Worm (Caenorhabditis elegans) whole organism, dauer: Measurements from ENCODE around the gene T19C9.8.
"Not testable (repeated sequence)": the region's sequence is repeated elsewhere in the genome, so short reads cannot be mapped to it uniquely, and the experiment has no call there.

Experiments
- unc-62 ChIP-seq: sonication (generic microtip); optimal IDR thresholded peaks from 2 replicates; lab custom pipeline; 2017; ENCODE audit warnings: missing biosample characterization, missing genetic modification reagents, missing genetic modification characterization

Gene T19C9.8

ce11 chrV:17236345-17236744, 2.6 kb upstream of the T19C9.8 start, which contains the start of gene T19C9.10:
T19C9.10 (plus strand) TSS chrV:17236592.
- TF ChIP-seq unc-62 (GFP tag; lab: Kevin White, UChicago): no peak

ce11 chrV:17240579-17241277, 1.8 kb downstream of the T19C9.8 start:
- no peak for TF ChIP-seq unc-62 (GFP tag; lab: Kevin White, UChicago)

- no peak for TF ChIP-seq unc-62 (GFP tag; lab: Kevin White, UChicago)
Observed at ce11 chrV:17241278-17241661, 2.4 kb downstream of the T19C9.8 start.

- TF ChIP-seq unc-62 (GFP tag; lab: Kevin White, UChicago): no peak
Observed at ce11 chrV:17242552-17242951, 3.7 kb downstream of the T19C9.8 start, which contains the start of gene Y68A4B.3. Y68A4B.3 (minus strand) TSS chrV:17242652.

ce11 chrV:17243016-17243415, 4.1 kb downstream of the T19C9.8 start:
- TF ChIP-seq unc-62 (GFP tag; lab: Kevin White, UChicago): no peak

- no peak for TF ChIP-seq unc-62 (GFP tag; lab: Kevin White, UChicago)
Observed at ce11 chrV:17245406-17245805, 6.5 kb downstream of the T19C9.8 start, which contains the start of gene clec-242. clec-242 (minus strand) TSS chrV:17245506.

DNA sequence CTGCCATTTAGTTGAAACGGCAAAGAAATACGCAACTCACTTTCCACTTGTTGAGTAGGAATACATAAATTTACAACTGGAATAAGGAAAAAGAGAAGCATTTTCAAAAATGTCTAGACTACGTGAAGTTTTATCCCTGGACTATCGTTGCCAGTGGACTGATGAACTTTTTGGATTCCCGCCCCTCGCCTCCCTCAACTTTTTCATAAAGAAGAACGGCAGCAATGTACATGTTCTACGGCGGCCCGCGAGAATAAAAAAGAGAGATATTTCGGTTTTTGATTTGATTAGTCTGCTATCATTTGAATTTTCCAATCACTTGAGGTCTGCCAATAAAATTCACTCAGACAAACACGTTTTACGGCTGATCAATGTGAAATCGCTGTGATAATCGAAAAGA, 10.0 kb downstream of the T19C9.8 start, which contains the start of gene clec-243:
Gene clec-243 (minus strand): TSS at position 101 of the 400 bp plus-strand sequence.
- TF ChIP-seq unc-62 (GFP tag; lab: Kevin White, UChicago): no peak

ce11 chrV:17251364-17251961, 12.6 kb downstream of the T19C9.8 start, which contains the start of gene Y61B8A.6:
Y61B8A.6 (plus strand) TSS chrV:17251911.
- no peak for TF ChIP-seq unc-62 (GFP tag; lab: Kevin White, UChicago)

DNA sequence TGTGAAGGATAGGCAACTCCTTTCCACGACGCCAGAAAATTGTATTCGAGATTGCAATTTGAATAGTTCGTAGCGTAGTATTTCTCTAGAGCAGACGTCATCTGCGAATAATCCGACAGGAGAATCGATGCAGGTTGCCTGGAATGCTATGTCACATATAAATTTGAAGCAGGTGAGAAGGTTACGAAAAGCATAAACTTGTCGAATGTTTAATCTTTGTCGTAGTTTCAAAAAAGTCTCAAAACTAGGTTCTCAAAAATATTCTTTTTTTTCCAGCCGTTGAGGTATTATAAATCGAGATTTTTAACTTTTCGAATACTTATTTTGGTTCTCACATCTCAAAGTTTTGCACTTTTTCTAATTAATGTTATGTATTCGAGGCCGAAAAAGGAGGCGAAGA, 16.1 kb downstream of the T19C9.8 start, which contains the start of gene srh-116:
Gene srh-116 (minus strand): TSS at position 101 of the 400 bp plus-strand sequence.
- TF ChIP-seq unc-62 (GFP tag; lab: Kevin White, UChicago): not testable (repeated sequence)

ce11 chrV:17255454-17255853, 16.6 kb downstream of the T19C9.8 start, which contains the start of gene srh-115:
srh-115 (plus strand) TSS chrV:17255754.
- no peak for TF ChIP-seq unc-62 (GFP tag; lab: Kevin White, UChicago)

DNA sequence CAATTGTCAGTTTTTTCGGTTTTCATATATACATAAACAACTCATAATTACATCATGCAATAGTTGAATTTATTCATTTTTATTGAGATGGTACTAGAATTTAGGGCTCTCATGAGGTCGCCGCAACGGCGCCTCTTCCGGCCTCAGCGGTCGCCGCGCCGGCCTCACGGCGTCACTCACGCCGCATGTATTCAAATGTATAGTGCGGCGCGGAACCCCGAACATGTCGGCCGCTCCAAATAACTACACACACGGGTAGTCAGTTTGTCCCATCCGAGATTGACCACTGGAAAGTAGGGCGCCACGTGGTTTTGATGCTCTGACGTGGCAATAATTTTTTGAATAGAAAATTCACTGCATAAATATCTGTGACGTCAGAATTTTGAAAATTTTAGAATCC, 18.7 kb downstream of the T19C9.8 start:
- TF ChIP-seq unc-62 (GFP tag; lab: Kevin White, UChicago): no peak

DNA sequence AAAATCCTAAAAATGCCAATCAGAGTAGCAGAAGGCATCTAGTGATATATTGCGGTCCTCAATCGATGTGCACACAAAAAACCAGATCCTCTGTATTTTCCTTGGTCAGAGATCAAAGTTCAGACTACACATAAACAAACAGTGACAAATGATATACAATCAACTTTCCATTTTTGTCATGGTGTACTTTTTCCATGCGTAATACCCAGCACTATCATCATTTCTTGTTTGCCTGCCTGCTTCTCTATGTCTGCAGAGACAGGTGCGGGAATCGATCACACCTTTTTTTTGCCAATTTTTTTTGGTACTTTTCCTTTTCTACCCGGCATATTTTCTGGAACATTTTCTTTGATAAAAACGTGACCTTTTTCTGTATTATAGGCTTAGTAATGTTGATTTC, 19.3 kb downstream of the T19C9.8 start:
- TF ChIP-seq unc-62 (GFP tag; lab: Kevin White, UChicago): no peak

- TF ChIP-seq unc-62 (GFP tag; lab: Kevin White, UChicago): no peak
Observed at ce11 chrV:17258868-17259267, 20.0 kb downstream of the T19C9.8 start, which contains the start of gene fbxa-85. fbxa-85 (plus strand) TSS chrV:17259168.

- no peak for TF ChIP-seq unc-62 (GFP tag; lab: Kevin White, UChicago)
Observed at ce11 chrV:17261385-17261784, 22.5 kb downstream of the T19C9.8 start.

DNA sequence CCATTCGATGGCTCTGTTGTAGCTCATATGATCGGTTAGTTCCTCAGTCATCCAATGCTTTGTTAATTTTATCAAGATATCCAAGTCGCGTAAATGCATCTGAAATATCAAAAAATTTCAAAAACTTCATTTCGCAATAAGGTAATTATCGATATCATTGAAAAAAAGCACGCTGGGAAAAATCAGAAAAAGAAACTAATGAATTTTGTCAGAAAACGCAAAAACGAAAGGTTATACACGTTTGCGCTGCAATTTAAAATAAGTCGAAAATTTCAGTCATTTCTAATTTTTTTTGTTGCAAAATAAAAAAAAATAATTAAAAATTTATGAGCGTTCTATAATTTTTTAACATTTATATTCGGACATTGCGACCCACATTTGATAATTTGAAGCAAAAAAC, 26.0 kb downstream of the T19C9.8 start, which contains the start of gene K10G4.3:
Gene K10G4.3 (minus strand): TSS at position 101 of the 400 bp plus-strand sequence.
- not testable (repeated sequence) for TF ChIP-seq unc-62 (GFP tag; lab: Kevin White, UChicago)

DNA sequence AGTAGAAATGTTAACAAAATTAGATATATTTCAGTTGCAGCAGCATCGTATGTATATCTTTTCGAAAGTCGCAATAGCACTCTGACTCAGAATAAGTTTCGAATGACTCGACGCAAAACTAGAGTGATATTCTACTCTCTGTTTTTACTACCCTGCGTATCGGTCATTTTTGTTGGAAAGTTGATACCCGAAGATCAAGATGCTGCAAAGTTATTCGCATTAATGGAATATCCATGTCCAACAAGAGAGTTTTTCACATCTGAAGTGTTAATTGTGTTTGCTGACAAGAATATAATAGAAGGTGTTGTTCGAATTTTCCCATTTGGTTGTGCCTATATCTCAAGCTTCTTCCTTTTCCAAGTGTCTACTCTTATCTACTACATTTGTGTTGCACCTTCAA, 33.2 kb downstream of the T19C9.8 start:
- TF ChIP-seq unc-62 (GFP tag; lab: Kevin White, UChicago): no peak
